Worm (Caenorhabditis elegans) whole organism, young adult: Measurements from ENCODE around the gene R05G6.4.
A peak's percentile ranks its signal among the peaks of the same experiment; 100 is the strongest.

Source experiments
- B0035.1 ChIP-seq: sonication (generic microtip); optimal IDR thresholded peaks from 2 replicates; lab custom pipeline; 2016; ENCODE audit warnings: missing genetic modification characterization, mild to moderate bottlenecking, missing compliant biosample characterization, missing genotype, missing genetic modification reagents
- B0336.3 ChIP-seq: fragments of 200-800 bp; sonication (Bioruptor generic); IDR thresholded peaks from 2 replicates; pipeline ENCODE4 v1.3.6; 2022; ENCODE audit warnings: missing genetic modification characterization, missing compliant biosample characterization
- C06A6.2 ChIP-seq: fragments of 200-800 bp; sonication (Bioruptor generic); conservative IDR thresholded peaks from 2 replicates; pipeline ENCODE4 v1.3.6; 2022; ENCODE audit warnings: missing genetic modification characterization, missing compliant biosample characterization
- F23B12.7 ChIP-seq: sonication (generic microtip); optimal IDR thresholded peaks from 2 replicates; lab custom pipeline; 2017; ENCODE audit warnings: missing genetic modification characterization, mild to moderate bottlenecking, missing compliant biosample characterization, antibody characterized with exemption, moderate library complexity; ENCODE audit not compliant: insufficient read depth
- F52B5.7 ChIP-seq: sonication (generic microtip); optimal IDR thresholded peaks from 2 replicates; lab custom pipeline; 2016; ENCODE audit warnings: mild to moderate bottlenecking, missing genetic modification characterization, missing compliant biosample characterization
- F55B11.4 ChIP-seq: sonication (generic microtip); optimal IDR thresholded peaks from 2 replicates; lab custom pipeline; 2016; ENCODE audit warnings: missing compliant biosample characterization, missing genetic modification characterization, borderline replicate concordance; ENCODE audit not compliant: insufficient read depth
- K12H6.12 ChIP-seq: fragments of 200-800 bp; sonication (Bioruptor generic); optimal IDR thresholded peaks from 2 replicates; lab custom pipeline; 2018; ENCODE audit warnings: mild to moderate bottlenecking, missing genetic modification characterization, missing compliant biosample characterization
- Y53G8AR.9 ChIP-seq: fragments of 200-800 bp; sonication (Bioruptor generic); conservative IDR thresholded peaks from 2 replicates; pipeline ENCODE4 v1.3.6; 2022; ENCODE audit warnings: missing genetic modification reagents, missing genetic modification characterization, missing compliant biosample characterization
- Y95B8A.8 ChIP-seq: fragments of 200-800 bp; sonication (Bioruptor generic); IDR thresholded peaks from 2 replicates; pipeline ENCODE4 v1.3.6; 2022; ENCODE audit warnings: missing genetic modification reagents, missing genetic modification characterization, missing compliant biosample characterization
- atf-7 ChIP-seq: sonication (generic microtip); optimal IDR thresholded peaks from 2 replicates; lab custom pipeline; 2017; ENCODE audit warnings: mild to moderate bottlenecking, missing genetic modification characterization, missing compliant biosample characterization
- attf-3 ChIP-seq: fragments of 200-800 bp; sonication (Bioruptor generic); conservative IDR thresholded peaks from 2 replicates; pipeline ENCODE4 v1.3.6; 2022; ENCODE audit warnings: missing genetic modification reagents, missing genetic modification characterization, missing compliant biosample characterization
- bed-2 ChIP-seq: fragments of 200-800 bp; sonication (Bioruptor generic); IDR thresholded peaks from 2 replicates; pipeline ENCODE4 v1.3.6; 2022; ENCODE audit warnings: missing genetic modification reagents, missing genetic modification characterization, missing compliant biosample characterization
- ceh-27 ChIP-seq: fragments of 200-800 bp; sonication (Bioruptor generic); optimal IDR thresholded peaks from 2 replicates; lab custom pipeline; 2018; ENCODE audit warnings: mild to moderate bottlenecking, missing genetic modification characterization, moderate library complexity, missing compliant biosample characterization
- dox-1 ChIP-seq: fragments of 200-800 bp; sonication (Bioruptor generic); IDR thresholded peaks from 2 replicates; pipeline ENCODE4 v1.3.6; 2022; ENCODE audit warnings: missing genetic modification reagents, missing genetic modification characterization, missing compliant biosample characterization
- efl-1 ChIP-seq: fragments of 150-350 bp; optimal IDR thresholded peaks from 2 replicates; lab custom pipeline; 2014; ENCODE audit warnings: missing biosample characterization, missing genetic modification reagents, missing genetic modification characterization
- egl-18 ChIP-seq: fragments of 200-800 bp; sonication (Bioruptor generic); IDR thresholded peaks from 2 replicates; pipeline ENCODE4 v1.3.6; 2022; ENCODE audit warnings: missing genetic modification reagents, missing genetic modification characterization, missing compliant biosample characterization
- egrh-3 ChIP-seq: fragments of 200-800 bp; sonication (Bioruptor generic); IDR thresholded peaks from 2 replicates; pipeline ENCODE4 v1.3.6; 2022; ENCODE audit warnings: missing genetic modification reagents, missing genetic modification characterization, missing compliant biosample characterization
- hmg-20 ChIP-seq: fragments of 200-800 bp; sonication (Bioruptor generic); IDR thresholded peaks from 2 replicates; pipeline ENCODE4 v1.3.6; 2022; ENCODE audit warnings: missing genetic modification reagents, missing genetic modification characterization, missing compliant biosample characterization
- hsf-1 ChIP-seq: fragments of 200-800 bp; sonication (Bioruptor generic); IDR thresholded peaks from 2 replicates; pipeline ENCODE4 v1.3.6; 2022; ENCODE audit warnings: missing genetic modification reagents, missing genetic modification characterization, missing compliant biosample characterization
- let-526 ChIP-seq: fragments of 200-800 bp; sonication (Bioruptor generic); IDR thresholded peaks from 2 replicates; pipeline ENCODE4 v1.3.6; 2022; ENCODE audit warnings: missing genetic modification reagents, missing genetic modification characterization, missing compliant biosample characterization
- let-607 ChIP-seq, 2 experiments: fragments of 200-800 bp in 1 of 2; sonication (Bioruptor generic) in 1 of 2; sonication (generic microtip) in 1 of 2; optimal IDR thresholded peaks; 2 replicates each; lab custom pipeline; 2016 to 2018; ENCODE audit warnings: mild to moderate bottlenecking in 2 of 2, missing compliant biosample characterization in 2 of 2, missing genetic modification characterization in 2 of 2, moderate library complexity in 2 of 2, missing genotype in 1 of 2
- lin-26 ChIP-seq: fragments of 200-800 bp; sonication (Bioruptor generic); IDR thresholded peaks from 2 replicates; pipeline ENCODE4 v1.3.6; 2022; ENCODE audit warnings: missing genetic modification reagents, missing genetic modification characterization, missing compliant biosample characterization
- lin-35 ChIP-seq, 3 experiments: fragments of 150-350 bp in 2 of 3; sonication (generic microtip) in 1 of 3; optimal IDR thresholded peaks; 2 replicates each; lab custom pipeline; 2014 to 2018; ENCODE audit warnings: missing biosample characterization in 3 of 3, missing genetic modification characterization in 3 of 3, missing genetic modification reagents in 3 of 3
- madf-6 ChIP-seq: fragments of 200-800 bp; sonication (Bioruptor generic); IDR thresholded peaks from 2 replicates; pipeline ENCODE4 v1.3.6; 2022; ENCODE audit warnings: missing genetic modification reagents, missing genetic modification characterization, missing compliant biosample characterization
- nfya-2 ChIP-seq: fragments of 200-800 bp; sonication (Bioruptor generic); IDR thresholded peaks from 2 replicates; pipeline ENCODE4 v1.3.6; 2022; ENCODE audit warnings: missing genetic modification reagents, missing genetic modification characterization, missing compliant biosample characterization
- nhr-27 ChIP-seq: fragments of 200-800 bp; sonication (Bioruptor generic); optimal IDR thresholded peaks from 2 replicates; lab custom pipeline; 2018; ENCODE audit warnings: mild to moderate bottlenecking, missing genetic modification characterization, moderate library complexity, missing compliant biosample characterization
- nhr-80 ChIP-seq: sonication (generic microtip); optimal IDR thresholded peaks from 2 replicates; lab custom pipeline; 2016; ENCODE audit warnings: missing genetic modification characterization, missing compliant biosample characterization
- nhr-90 ChIP-seq: sonication (generic microtip); optimal IDR thresholded peaks from 2 replicates; lab custom pipeline; 2016; ENCODE audit warnings: missing genotype, mild to moderate bottlenecking, missing genetic modification characterization, missing compliant biosample characterization
- pha-4 ChIP-seq: fragments of 150-350 bp; sonication (generic microtip); optimal IDR thresholded peaks from 2 replicates; lab custom pipeline; 2014; ENCODE audit warnings: missing biosample characterization, missing genetic modification reagents, missing genetic modification characterization
- snpc-1.1 ChIP-seq: sonication (generic microtip); optimal IDR thresholded peaks from 2 replicates; lab custom pipeline; 2017; ENCODE audit warnings: missing genetic modification characterization, mild to moderate bottlenecking, missing compliant biosample characterization, antibody characterized with exemption, moderate library complexity, missing genotype, missing genetic modification reagents; ENCODE audit not compliant: insufficient read depth
- sptf-2 ChIP-seq: fragments of 200-800 bp; sonication (Bioruptor generic); optimal IDR thresholded peaks from 2 replicates; lab custom pipeline; 2018; ENCODE audit warnings: mild to moderate bottlenecking, missing genetic modification characterization, missing compliant biosample characterization
- zfh-2 ChIP-seq: fragments of 200-800 bp; sonication (Bioruptor generic); conservative IDR thresholded peaks from 2 replicates; pipeline ENCODE4 v1.3.6; 2022; ENCODE audit warnings: missing genetic modification reagents, missing genetic modification characterization, missing compliant biosample characterization
- ztf-22 ChIP-seq: fragments of 200-800 bp; sonication (Bioruptor generic); optimal IDR thresholded peaks from 2 replicates; lab custom pipeline; 2018; ENCODE audit warnings: mild to moderate bottlenecking, missing genetic modification characterization, moderate library complexity, missing compliant biosample characterization

R05G6.4 gene

ce11 chrIV:7520841-7521240 is 7.8 kb downstream of the R05G6.4 start:
- TF ChIP-seq nhr-80 (tag; lab: Kevin White, UChicago) (peak; percentile 25), C06A6.2 (GFP tag; lab: Robert Waterston, UW) (no peak), attf-3 (0 out of 2 replicates have a peak, but pooled peaks have one; percentile 20)

ce11 chrIV:7521591-7521990 is 8.6 kb downstream of the R05G6.4 start:
- TF ChIP-seq snpc-1.1 (tag; lab: Kevin White, UChicago) (no peak), hmg-20 (GFP tag; lab: Robert Waterston, UW) (no peak), F52B5.7 (tag; lab: Kevin White, UChicago) (no peak), Y95B8A.8 (GFP tag; lab: Robert Waterston, UW) (no peak), efl-1 (GFP tag; lab: Kevin White, UChicago) (no peak), F55B11.4 (tag; lab: Kevin White, UChicago) (no peak), lin-26 (GFP tag; lab: Robert Waterston, UW) (no peak), let-526 (GFP tag; lab: Robert Waterston, UW) (no peak), egl-18 (GFP tag; lab: Robert Waterston, UW) (no peak), Y53G8AR.9 (no peak), K12H6.12 (tag; lab: Kevin White, UChicago) (no peak), B0336.3 (GFP tag; lab: Robert Waterston, UW) (no peak), lin-35 (GFP tag; optimal IDR thresholded peaks at IDR 0.05; lab: Kevin White, UChicago) (no peak), ceh-27 (no peak)

- TF ChIP-seq let-607 (tag; optimal IDR thresholded peaks at IDR 0.05; lab: Kevin White, UChicago) (no peak), nfya-2 (GFP tag; lab: Robert Waterston, UW) (no peak), nhr-27 (tag; lab: Kevin White, UChicago) (no peak), nhr-90 (tag; lab: Kevin White, UChicago) (no peak), egl-18 (GFP tag; lab: Robert Waterston, UW) (no peak), hsf-1 (GFP tag; lab: Robert Waterston, UW) (no peak), ztf-22 (GFP tag; lab: Kevin White, UChicago) (no peak), bed-2 (no peak), B0035.1 (tag; lab: Kevin White, UChicago) (no peak), atf-7 (tag; lab: Kevin White, UChicago) (no peak), egrh-3 (GFP tag; lab: Robert Waterston, UW) (no peak), dox-1 (GFP tag; lab: Robert Waterston, UW) (no peak), madf-6 (no peak)
Measured at ce11 chrIV:7523744-7524143, 10.7 kb downstream of the R05G6.4 start.

ce11 chrIV:7530226-7531070 is 17.4 kb downstream of the R05G6.4 start:
- TF ChIP-seq snpc-1.1 (tag; lab: Kevin White, UChicago), result no peak
- TF ChIP-seq pha-4 (tag; lab: Kevin White, UChicago), result no peak
- no peak for TF ChIP-seq B0336.3 (GFP tag; lab: Robert Waterston, UW)
- no peak for TF ChIP-seq F23B12.7 (tag; lab: Kevin White, UChicago)
- no peak for TF ChIP-seq sptf-2 (GFP tag; lab: Kevin White, UChicago)
- TF ChIP-seq zfh-2 (GFP tag; lab: Robert Waterston, UW), result no peak
- TF ChIP-seq dox-1 (GFP tag; lab: Robert Waterston, UW), result no peak
